Fruit fly (Drosophila melanogaster) whole organism, embryonic: ENCODE data around the gene CG34242.

Experiments
- Abd-B ChIP-seq: fragments of 200-800 bp; sonication (Bioruptor generic); optimal IDR thresholded peaks from 2 replicates; lab custom pipeline; 2018; ENCODE audit warnings: missing biosample characterization, mild to moderate bottlenecking, missing genetic modification characterization, moderate library complexity
- Atf3 ChIP-seq: fragments of 200-800 bp; sonication (Bioruptor generic); optimal IDR thresholded peaks from 3 replicates; lab custom pipeline; 2016; ENCODE audit warnings: missing biosample characterization, missing genetic modification characterization
- Bdp1 ChIP-seq: fragments of 200-800 bp; sonication (Bioruptor generic); optimal IDR thresholded peaks from 3 replicates; lab custom pipeline; 2016; ENCODE audit warnings: missing biosample characterization, missing genetic modification characterization
- Bteb2 ChIP-seq: fragments of 200-800 bp; sonication (Bioruptor generic); optimal IDR thresholded peaks from 2 replicates; lab custom pipeline; 2016; ENCODE audit warnings: missing biosample characterization, missing genetic modification characterization
- CG10274 ChIP-seq: fragments of 200-800 bp; sonication (Bioruptor generic); optimal IDR thresholded peaks from 3 replicates; lab custom pipeline; 2017; ENCODE audit warnings: missing biosample characterization, mild to moderate bottlenecking, missing genetic modification characterization
- CG10321 ChIP-seq: fragments of 200-800 bp; sonication (Bioruptor generic); IDR thresholded peaks from 2 replicates; pipeline ENCODE4 v1.3.6; 2022; ENCODE audit warnings: missing biosample characterization, missing genetic modification characterization
- CG10654 ChIP-seq: fragments of 200-800 bp; sonication (Bioruptor generic); optimal IDR thresholded peaks from 2 replicates; lab custom pipeline; 2016; ENCODE audit warnings: missing biosample characterization, missing genetic modification characterization
- CG10979 ChIP-seq: fragments of 200-800 bp; sonication (Bioruptor generic); optimal IDR thresholded peaks from 2 replicates; lab custom pipeline; 2018; ENCODE audit warnings: missing biosample characterization, mild to moderate bottlenecking, missing genetic modification characterization, moderate library complexity
- CG13296 ChIP-seq: fragments of 200-800 bp; sonication (Bioruptor generic); optimal IDR thresholded peaks from 3 replicates; lab custom pipeline; 2018; ENCODE audit warnings: missing biosample characterization, mild to moderate bottlenecking, missing genetic modification characterization
- CG1647 ChIP-seq: fragments of 200-800 bp; sonication (Bioruptor generic); optimal IDR thresholded peaks from 3 replicates; lab custom pipeline; 2016; ENCODE audit warnings: missing biosample characterization, missing genetic modification characterization
- CG17186 ChIP-seq: fragments of 200-800 bp; sonication (Bioruptor generic); optimal IDR thresholded peaks from 3 replicates; lab custom pipeline; 2017; ENCODE audit warnings: missing biosample characterization, missing genetic modification reagents, missing genetic modification characterization
- CG17328 ChIP-seq: fragments of 200-800 bp; sonication (Bioruptor generic); IDR thresholded peaks from 2 replicates; pipeline ENCODE4 v1.3.6; 2022; ENCODE audit warnings: missing biosample characterization, missing genetic modification characterization
- CG17568 ChIP-seq: fragments of 200-800 bp; sonication (Bioruptor generic); optimal IDR thresholded peaks from 2 replicates; lab custom pipeline; 2018; ENCODE audit warnings: missing biosample characterization, mild to moderate bottlenecking, missing genetic modification characterization, moderate library complexity
- CG18599 ChIP-seq: fragments of 200-800 bp; sonication (Bioruptor generic); optimal IDR thresholded peaks from 3 replicates; lab custom pipeline; 2017; ENCODE audit warnings: missing biosample characterization, missing genetic modification characterization, mild to moderate bottlenecking, moderate library complexity, missing genetic modification reagents
- CG2120 ChIP-seq: fragments of 200-800 bp; sonication (Bioruptor generic); optimal IDR thresholded peaks from 3 replicates; lab custom pipeline; 2016; ENCODE audit warnings: missing biosample characterization, missing genetic modification characterization
- CG2199 ChIP-seq: fragments of 200-800 bp; sonication (Bioruptor generic); IDR thresholded peaks from 3 replicates; pipeline ENCODE4 v1.3.6; 2022; ENCODE audit warnings: missing biosample characterization, missing genetic modification characterization
- CG33557 ChIP-seq: fragments of 200-800 bp; sonication (Bioruptor generic); optimal IDR thresholded peaks from 2 replicates; lab custom pipeline; 2019; ENCODE audit warnings: missing biosample characterization, mild to moderate bottlenecking, missing genetic modification characterization, moderate library complexity
- CG7745 ChIP-seq: fragments of 200-800 bp; sonication (Bioruptor generic); optimal IDR thresholded peaks from 2 replicates; lab custom pipeline; 2018; ENCODE audit warnings: missing biosample characterization, mild to moderate bottlenecking, missing genetic modification characterization, moderate library complexity
- CG8089 ChIP-seq: fragments of 200-800 bp; sonication (Bioruptor generic); optimal IDR thresholded peaks from 3 replicates; lab custom pipeline; 2016; ENCODE audit warnings: missing biosample characterization, missing genetic modification characterization
- CG8359 ChIP-seq: fragments of 200-800 bp; sonication (Bioruptor generic); optimal IDR thresholded peaks from 2 replicates; lab custom pipeline; 2017; ENCODE audit warnings: missing biosample characterization, mild to moderate bottlenecking, missing genetic modification characterization, borderline replicate concordance
- CG8924 ChIP-seq: fragments of 200-800 bp; optimal IDR thresholded peaks from 3 replicates; lab custom pipeline; 2019; ENCODE audit warnings: missing biosample characterization, mild to moderate bottlenecking, missing genetic modification characterization, moderate library complexity
- CG9437 ChIP-seq: fragments of 200-800 bp; sonication (Bioruptor generic); optimal IDR thresholded peaks from 2 replicates; lab custom pipeline; 2018; ENCODE audit warnings: missing biosample characterization, mild to moderate bottlenecking, missing genetic modification characterization
- Camta ChIP-seq: fragments of 200-800 bp; sonication (Bioruptor generic); optimal IDR thresholded peaks from 2 replicates; lab custom pipeline; 2016; ENCODE audit warnings: missing biosample characterization, missing genetic modification characterization
- Chrac-16 ChIP-seq: fragments of 200-800 bp; sonication (Bioruptor generic); optimal IDR thresholded peaks from 3 replicates; lab custom pipeline; 2016; ENCODE audit warnings: missing biosample characterization, missing genetic modification characterization
- Fer2 ChIP-seq: fragments of 200-800 bp; sonication (Bioruptor generic); optimal IDR thresholded peaks from 2 replicates; lab custom pipeline; 2018; ENCODE audit warnings: missing biosample characterization, mild to moderate bottlenecking, missing genetic modification characterization, moderate library complexity
- HmgD ChIP-seq: fragments of 200-800 bp; sonication (Bioruptor generic); optimal IDR thresholded peaks from 3 replicates; lab custom pipeline; 2016; ENCODE audit warnings: missing biosample characterization, missing genetic modification characterization
- Hr39 ChIP-seq: fragments of >200 bp; optimal IDR thresholded peaks from 2 replicates; lab custom pipeline; 2017
- Mrtf ChIP-seq: fragments of 200-800 bp; sonication (Bioruptor generic); IDR thresholded peaks from 3 replicates; pipeline ENCODE4 v1.3.6; 2022; ENCODE audit warnings: missing biosample characterization, missing genetic modification characterization
- NC2α ChIP-seq: fragments of 200-800 bp; sonication (Bioruptor generic); optimal IDR thresholded peaks from 2 replicates; lab custom pipeline; 2016; ENCODE audit warnings: missing biosample characterization, missing genetic modification characterization
- Oli ChIP-seq: fragments of 200-800 bp; sonication (Bioruptor generic); optimal IDR thresholded peaks from 2 replicates; lab custom pipeline; 2018; ENCODE audit warnings: missing biosample characterization, mild to moderate bottlenecking, missing genetic modification characterization, moderate library complexity
- Pdp1 ChIP-seq, 2 experiments: fragments of 200-800 bp; sonication (Bioruptor generic); optimal IDR thresholded peaks; 3 replicates each; lab custom pipeline; 2016; ENCODE audit warnings: missing biosample characterization in 2 of 2, missing genetic modification characterization in 2 of 2, mild to moderate bottlenecking in 1 of 2, moderate library complexity in 1 of 2
- Sry-δ ChIP-seq: fragments of 200-800 bp; sonication (Bioruptor generic); optimal IDR thresholded peaks from 2 replicates; lab custom pipeline; 2016; ENCODE audit warnings: missing biosample characterization, missing genetic modification characterization
- TFAM ChIP-seq: fragments of 200-800 bp; sonication (Bioruptor generic); optimal IDR thresholded peaks from 2 replicates; lab custom pipeline; 2017; ENCODE audit warnings: missing biosample characterization, missing genetic modification characterization, inconsistent platforms
- ac ChIP-seq: fragments of 200-800 bp; sonication (Bioruptor generic); optimal IDR thresholded peaks from 3 replicates; lab custom pipeline; 2017; ENCODE audit warnings: missing biosample characterization, mild to moderate bottlenecking, missing genetic modification characterization
- cato ChIP-seq: fragments of 200-800 bp; sonication (Bioruptor generic); optimal IDR thresholded peaks from 2 replicates; lab custom pipeline; 2016; ENCODE audit warnings: missing biosample characterization, missing genetic modification characterization, borderline replicate concordance
- chn ChIP-seq: fragments of 200-800 bp; sonication (Bioruptor generic); optimal IDR thresholded peaks from 2 replicates; lab custom pipeline; 2016; ENCODE audit warnings: missing biosample characterization, missing genetic modification characterization
- corto ChIP-seq: fragments of 200-800 bp; sonication (Bioruptor generic); optimal IDR thresholded peaks from 2 replicates; lab custom pipeline; 2016; ENCODE audit warnings: missing biosample characterization, mild to moderate bottlenecking, missing genetic modification characterization, moderate library complexity
- dan ChIP-seq: fragments of 200-800 bp; sonication (Bioruptor generic); IDR thresholded peaks from 2 replicates; pipeline ENCODE4 v1.3.6; 2022; ENCODE audit warnings: missing biosample characterization, missing genetic modification characterization
- danr ChIP-seq: fragments of 200-800 bp; sonication (Bioruptor generic); IDR thresholded peaks from 2 replicates; pipeline ENCODE4 v1.3.6; 2022; ENCODE audit warnings: missing biosample characterization, missing genetic modification characterization
- gfzf ChIP-seq: fragments of 200-800 bp; sonication (Bioruptor generic); optimal IDR thresholded peaks from 2 replicates; lab custom pipeline; 2016; ENCODE audit warnings: missing biosample characterization, mild to moderate bottlenecking, missing genetic modification characterization, moderate library complexity
- gro ChIP-seq: fragments of 200-800 bp; sonication (Bioruptor generic); optimal IDR thresholded peaks from 2 replicates; lab custom pipeline; 2016; ENCODE audit warnings: missing biosample characterization, missing genetic modification characterization
- her ChIP-seq: fragments of 200-800 bp; sonication (Bioruptor generic); optimal IDR thresholded peaks from 2 replicates; lab custom pipeline; 2016; ENCODE audit warnings: missing biosample characterization, missing genetic modification characterization
- mam ChIP-seq: fragments of 200-800 bp; sonication (Bioruptor generic); optimal IDR thresholded peaks from 3 replicates; lab custom pipeline; 2016; ENCODE audit warnings: missing biosample characterization, missing genetic modification characterization
- seq ChIP-seq: fragments of 200-800 bp; sonication (Bioruptor generic); IDR thresholded peaks from 2 replicates; pipeline ENCODE4 v1.3.6; 2022; ENCODE audit warnings: missing biosample characterization, missing genetic modification characterization
- sim ChIP-seq: fragments of 200-800 bp; sonication (Bioruptor generic); IDR thresholded peaks from 2 replicates; pipeline ENCODE4 v1.3.6; 2022; ENCODE audit warnings: missing biosample characterization, missing genetic modification characterization
- tin ChIP-seq: fragments of 200-800 bp; sonication (Bioruptor generic); optimal IDR thresholded peaks from 3 replicates; lab custom pipeline; 2016; ENCODE audit warnings: missing biosample characterization, missing genetic modification characterization
- tio ChIP-seq: fragments of 200-800 bp; sonication (Bioruptor generic); optimal IDR thresholded peaks from 2 replicates; lab custom pipeline; 2017; ENCODE audit warnings: missing biosample characterization, missing genetic modification characterization, inconsistent platforms
- tll ChIP-seq, 2 experiments: fragments of 200-800 bp in 1 of 2; fragments of >200 bp in 1 of 2; sonication (Bioruptor generic) in 1 of 2; optimal IDR thresholded peaks; 2 replicates each; lab custom pipeline; 2017 to 2019; ENCODE audit warnings: missing biosample characterization in 2 of 2, missing genetic modification characterization in 2 of 2, mild to moderate bottlenecking in 1 of 2, moderate library complexity in 1 of 2
- vfl ChIP-seq: fragments of 200-800 bp; sonication (Bioruptor generic); optimal IDR thresholded peaks from 2 replicates; lab custom pipeline; 2016; ENCODE audit warnings: missing biosample characterization, missing genetic modification characterization
- vvl ChIP-seq: fragments of 200-800 bp; sonication (Bioruptor generic); IDR thresholded peaks from 2 replicates; pipeline ENCODE4 v1.3.6; 2022; ENCODE audit warnings: missing biosample characterization, missing genetic modification characterization
- wdn ChIP-seq: fragments of 200-800 bp; sonication (Bioruptor generic); IDR thresholded peaks from 2 replicates; pipeline ENCODE4 v1.3.6; 2022; ENCODE audit warnings: missing biosample characterization, missing genetic modification characterization
- yki ChIP-seq: fragments of >200 bp; optimal IDR thresholded peaks from 3 replicates; lab custom pipeline; 2018

The CG34242 gene

DNA sequence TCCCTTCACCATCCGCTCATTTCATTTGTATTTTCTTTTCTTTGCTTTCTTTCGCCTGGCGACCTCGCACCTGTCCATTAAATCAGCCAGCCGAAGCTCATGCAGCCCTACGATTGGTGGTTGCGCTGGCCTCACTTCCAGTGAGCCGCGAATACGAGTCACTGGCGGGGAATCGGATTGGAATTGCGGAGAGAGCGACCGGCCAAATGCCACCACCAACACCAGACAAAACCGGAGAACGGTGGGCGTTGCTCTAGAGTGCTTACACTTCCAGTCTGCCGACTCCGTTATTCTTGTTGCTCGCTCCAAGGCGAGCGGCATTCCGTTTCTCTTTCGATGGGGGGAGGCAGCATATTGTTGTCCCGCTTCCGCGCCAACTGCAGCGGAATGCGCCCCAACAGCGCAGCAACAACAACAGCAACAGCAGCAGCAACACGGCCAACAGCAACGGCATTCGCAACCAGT lies 46.4 kb downstream of the CG34242 start, which contains the start of gene ara (continued):
- no peak for TF ChIP-seq CG10979 (tag; lab: Kevin White, UChicago)
- TF ChIP-seq CG7745 (tag; lab: Kevin White, UChicago), result no peak
- TF ChIP-seq gfzf, result no peak
- TF ChIP-seq Sry-δ (GFP tag; lab: Kevin White, UChicago), result no peak
- TF ChIP-seq CG17568 (GFP tag; lab: Kevin White, UChicago), result no peak
- no peak for TF ChIP-seq ac (GFP tag; lab: Kevin White, UChicago)
- TF ChIP-seq Atf3 (GFP tag; lab: Kevin White, UChicago), result no peak
- TF ChIP-seq Pdp1 (GFP tag; optimal IDR thresholded peaks at IDR 0.05; lab: Kevin White, UChicago), result no peak
- no peak for TF ChIP-seq CG10654
- TF ChIP-seq CG33557 (GFP tag; lab: Kevin White, UChicago), result no peak
- peak; percentile 43; the same call in 1 of the 3 replicates for TF ChIP-seq CG2199 (GFP tag; lab: Robert Waterston, UW)
- no peak for TF ChIP-seq CG1647
- no peak for TF ChIP-seq her (GFP tag; lab: Kevin White, UChicago)
- no peak for TF ChIP-seq yki
- no peak for TF ChIP-seq Camta
- TF ChIP-seq CG8359 (GFP tag; lab: Kevin White, UChicago), result no peak
- no peak for TF ChIP-seq CG13296
- TF ChIP-seq CG10321 (GFP tag; lab: Robert Waterston, UW), result peak; percentile 93
- no peak for TF ChIP-seq Fer2 (tag; lab: Kevin White, UChicago)
- no peak for TF ChIP-seq CG2120 (GFP tag; lab: Kevin White, UChicago)
- no peak for TF ChIP-seq chn (GFP tag; lab: Kevin White, UChicago)
- no peak for TF ChIP-seq dan (GFP tag; lab: Robert Waterston, UW)
- no peak for TF ChIP-seq CG9437 (GFP tag; lab: Kevin White, UChicago)
- TF ChIP-seq seq (GFP tag; lab: Robert Waterston, UW), result 0 out of 2 replicates have a peak, but pooled peaks have one; percentile 8
- no peak for TF ChIP-seq Chrac-16 (GFP tag; lab: Kevin White, UChicago)
- TF ChIP-seq mam (GFP tag; lab: Kevin White, UChicago), result no peak
- TF ChIP-seq Bdp1 (GFP tag; lab: Kevin White, UChicago), result no peak
- no peak for TF ChIP-seq corto (GFP tag; lab: Kevin White, UChicago)
- TF ChIP-seq CG8924 (tag; lab: Kevin White, UChicago), result no peak
- no peak for TF ChIP-seq TFAM (GFP tag; lab: Kevin White, UChicago)
- no peak for TF ChIP-seq tin (GFP tag; lab: Kevin White, UChicago)
- TF ChIP-seq CG17328 (GFP tag; lab: Robert Waterston, UW), result no peak
- TF ChIP-seq CG8089 (GFP tag; lab: Kevin White, UChicago), result no peak
- no peak for TF ChIP-seq CG18599
- TF ChIP-seq vfl (GFP tag; lab: Kevin White, UChicago), result no peak
- no peak for TF ChIP-seq tio
- no peak for TF ChIP-seq Oli (tag; lab: Kevin White, UChicago)
- TF ChIP-seq vvl (GFP tag; lab: Robert Waterston, UW), result 0 out of 2 replicates have a peak, but pooled peaks have one; percentile 20
- no peak for TF ChIP-seq cato (GFP tag; lab: Kevin White, UChicago)
- no peak for TF ChIP-seq danr
- TF ChIP-seq Abd-B (GFP tag; lab: Kevin White, UChicago), result no peak
- no peak for TF ChIP-seq Mrtf (GFP tag; lab: Robert Waterston, UW)
- TF ChIP-seq wdn (GFP tag; lab: Robert Waterston, UW), result no peak
- TF ChIP-seq NC2α, result no peak
- TF ChIP-seq tll (GFP tag; optimal IDR thresholded peaks at IDR 0.05; lab: Kevin White, UChicago), result no peak
- TF ChIP-seq Hr39 (lab: Kevin White, UChicago), result no peak
- TF ChIP-seq sim (GFP tag; lab: Robert Waterston, UW), result no peak
- no peak for TF ChIP-seq CG10274 (GFP tag; lab: Kevin White, UChicago)
- TF ChIP-seq gro (GFP tag; lab: Kevin White, UChicago), result no peak
- TF ChIP-seq Bteb2 (GFP tag; lab: Kevin White, UChicago), result no peak
- TF ChIP-seq HmgD, result no peak
- no peak for TF ChIP-seq CG17186 (GFP tag; lab: Kevin White, UChicago)
